Worm (Caenorhabditis elegans): ENCODE data around the gene srw-144.

DNA sequence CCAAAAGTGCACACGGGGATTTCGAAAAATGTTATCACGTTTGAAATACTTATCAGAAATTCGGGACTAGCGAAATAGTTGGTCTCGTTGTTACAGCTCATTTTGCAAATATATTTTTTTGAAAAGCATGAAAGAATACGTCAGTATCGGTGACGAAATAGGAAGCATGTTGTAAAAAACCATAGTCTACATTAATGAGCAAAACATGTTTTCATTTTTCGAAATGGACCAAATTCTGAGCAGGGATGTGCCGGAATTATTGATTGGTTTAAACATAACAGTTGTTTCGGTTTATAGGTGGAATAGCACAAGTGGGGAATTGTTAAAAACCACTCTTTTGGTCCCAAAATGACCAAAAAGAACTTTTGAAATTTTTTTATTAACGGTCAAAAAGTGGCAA is 26.7 kb downstream of the srw-144 start, which contains the start of gene srh-247:
- TF ChIP-seq lsl-1 (GFP tag; optimal IDR thresholded peaks at IDR 0.05) (no peak), F33H1.4 (GFP tag; IDR thresholded peaks at IDR 0.05) (no peak), pha-4 (tag; optimal IDR thresholded peaks at IDR 0.05) (no peak), him-1 (tag; optimal IDR thresholded peaks at IDR 0.05) (no peak), cebp-1 (GFP tag; IDR thresholded peaks at IDR 0.05) (no peak), cebp-1 (tag; optimal IDR thresholded peaks at IDR 0.05) (no peak), snpc-4 (GFP tag; optimal IDR thresholded peaks at IDR 0.05) (no peak), snpc-4 (tag; optimal IDR thresholded peaks at IDR 0.05) (no peak), nfyb-1 (GFP tag; IDR thresholded peaks at IDR 0.05) (no peak), Y67H2A.10 (GFP tag; conservative IDR thresholded peaks at IDR 0.05) (no peak), F49E8.2 (tag; optimal IDR thresholded peaks at IDR 0.05; ENCODE audit: insufficient read depth) (no peak), F52B5.7 (tag; optimal IDR thresholded peaks at IDR 0.05) (no peak)

Data from whole organism, young adult.